Fruit fly (Drosophila melanogaster): ENCODE results near the gene brv1.

Gene brv1

DNA sequence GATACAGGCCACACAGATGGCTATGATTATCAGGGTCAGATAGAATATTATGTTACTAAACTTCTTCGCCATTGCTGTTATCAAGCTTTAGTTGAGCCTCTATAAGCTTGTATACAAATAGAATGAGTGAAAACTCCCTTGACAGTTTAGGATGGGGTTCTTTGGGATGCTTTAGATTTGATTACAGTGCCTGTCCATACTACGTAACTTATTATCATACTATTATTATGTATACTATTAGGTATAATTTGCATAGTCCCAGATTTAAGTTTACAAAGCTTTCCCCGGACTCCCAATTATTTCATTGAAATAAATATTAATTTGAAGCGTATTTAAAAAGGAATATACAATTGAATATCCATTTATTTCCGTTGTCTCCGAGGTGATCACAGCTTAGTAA is at the start of gene brv1:
Gene brv1 (minus strand): TSS at position 101 of the 400 bp plus-strand sequence.
- TF ChIP-seq pan (optimal IDR thresholded peaks at IDR 0.05), result no peak
- no peak for TF ChIP-seq Abd-B (GFP tag; optimal IDR thresholded peaks at IDR 0.05)
- no peak for TF ChIP-seq GATAd (GFP tag; optimal IDR thresholded peaks at IDR 0.05)
- no peak for TF ChIP-seq foxo (GFP tag; optimal IDR thresholded peaks at IDR 0.05)
- TF ChIP-seq dsf (GFP tag; optimal IDR thresholded peaks at IDR 0.05; ENCODE audit: borderline replicate concordance), result no peak
- TF ChIP-seq Dfd (GFP tag; optimal IDR thresholded peaks at IDR 0.05), result no peak
- no peak for TF ChIP-seq rgr (GFP tag; optimal IDR thresholded peaks at IDR 0.05)
- no peak for TF ChIP-seq Mio (GFP tag; optimal IDR thresholded peaks at IDR 0.05)
- TF ChIP-seq sage (GFP tag; optimal IDR thresholded peaks at IDR 0.05), result no peak
- TF ChIP-seq Myc (optimal IDR thresholded peaks at IDR 0.05), result no peak
- no peak for TF ChIP-seq h (GFP tag; optimal IDR thresholded peaks at IDR 0.05)
- no peak for TF ChIP-seq Jra (GFP tag; optimal IDR thresholded peaks at IDR 0.05)
- TF ChIP-seq dmrt93B (GFP tag; optimal IDR thresholded peaks at IDR 0.05), result no peak
- TF ChIP-seq dl (GFP tag; optimal IDR thresholded peaks at IDR 0.05; ENCODE audit: insufficient read depth in 1 of 2, partially characterized antibody in 2 of 2), result no peak
- no peak for TF ChIP-seq Hnf4 (GFP tag; optimal IDR thresholded peaks at IDR 0.05)
- no peak for TF ChIP-seq jim (GFP tag; optimal IDR thresholded peaks at IDR 0.05)

DNA sequence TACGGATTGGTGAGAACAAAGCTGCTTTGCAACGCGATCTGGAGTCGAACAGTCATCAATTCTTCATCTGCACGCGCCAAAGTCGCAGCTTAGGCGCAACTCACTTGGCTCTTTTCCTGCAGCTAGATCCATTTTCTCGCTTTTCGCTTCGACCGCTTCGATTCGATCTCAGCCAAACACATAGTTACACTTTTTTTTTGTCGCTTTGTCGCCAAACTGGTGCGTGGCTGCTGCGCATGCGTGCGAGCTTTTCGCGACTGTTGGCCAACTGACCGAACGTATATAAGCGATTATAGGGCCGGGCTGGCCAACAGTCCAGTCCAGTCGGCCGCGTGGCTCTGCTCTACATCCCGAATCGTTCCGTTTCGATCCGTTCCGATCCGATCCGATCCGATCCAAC is 46.1 kb upstream of the brv1 start, which contains the start of gene Cpr76Bd:
Gene Cpr76Bd (plus strand): TSS at position 301 of the 400 bp plus-strand sequence.
- TF ChIP-seq CG32264 (GFP tag; optimal IDR thresholded peaks at IDR 0.05), result no peak
- no peak for TF ChIP-seq CrebA (GFP tag; optimal IDR thresholded peaks at IDR 0.05; ENCODE audit: borderline replicate concordance)
- no peak for TF ChIP-seq woc (GFP tag; optimal IDR thresholded peaks at IDR 0.05)

DNA sequence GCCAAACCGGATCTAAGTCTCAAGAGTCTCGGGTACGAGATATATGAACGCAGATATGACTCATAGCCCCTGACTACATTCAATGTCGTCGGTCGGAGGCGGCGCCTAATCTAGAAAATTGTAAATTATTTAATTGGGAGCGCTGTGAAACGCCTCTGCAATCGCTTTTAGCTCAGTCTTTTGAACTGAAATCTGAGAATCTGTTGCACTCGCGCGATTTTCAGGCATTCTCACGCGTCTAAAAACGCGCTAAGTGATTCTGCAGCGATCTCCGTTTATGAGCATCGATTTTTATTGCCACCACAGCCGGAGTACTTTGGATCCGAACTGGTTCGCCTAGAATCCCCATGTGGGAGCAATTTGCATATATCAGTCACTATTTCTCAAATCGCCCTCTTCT is 42.2 kb upstream of the brv1 start:
- TF ChIP-seq pan (optimal IDR thresholded peaks at IDR 0.05) (no peak), psq (GFP tag; optimal IDR thresholded peaks at IDR 0.05) (no peak), h (GFP tag; optimal IDR thresholded peaks at IDR 0.05) (no peak), lola (GFP tag; optimal IDR thresholded peaks at IDR 0.05) (no peak), Hr78 (GFP tag; optimal IDR thresholded peaks at IDR 0.05) (no peak), sv (GFP tag; optimal IDR thresholded peaks at IDR 0.05) (no peak), ey (GFP tag; optimal IDR thresholded peaks at IDR 0.05) (no peak), Hr83 (GFP tag; optimal IDR thresholded peaks at IDR 0.05; ENCODE audit: poor library complexity, severe bottlenecking) (no peak), foxo (GFP tag; optimal IDR thresholded peaks at IDR 0.05) (no peak), br (GFP tag; optimal IDR thresholded peaks at IDR 0.05) (no peak), Sp1 (GFP tag; optimal IDR thresholded peaks at IDR 0.05) (no peak), Hnf4 (GFP tag; optimal IDR thresholded peaks at IDR 0.05) (no peak), HLH106 (tag; optimal IDR thresholded peaks at IDR 0.05) (no peak), woc (GFP tag; optimal IDR thresholded peaks at IDR 0.05) (no peak), sage (GFP tag; optimal IDR thresholded peaks at IDR 0.05) (no peak), dmrt93B (GFP tag; optimal IDR thresholded peaks at IDR 0.05) (no peak), Abd-B (GFP tag; optimal IDR thresholded peaks at IDR 0.05) (no peak), GATAd (GFP tag; optimal IDR thresholded peaks at IDR 0.05) (no peak), Myc (optimal IDR thresholded peaks at IDR 0.05) (no peak)

DNA sequence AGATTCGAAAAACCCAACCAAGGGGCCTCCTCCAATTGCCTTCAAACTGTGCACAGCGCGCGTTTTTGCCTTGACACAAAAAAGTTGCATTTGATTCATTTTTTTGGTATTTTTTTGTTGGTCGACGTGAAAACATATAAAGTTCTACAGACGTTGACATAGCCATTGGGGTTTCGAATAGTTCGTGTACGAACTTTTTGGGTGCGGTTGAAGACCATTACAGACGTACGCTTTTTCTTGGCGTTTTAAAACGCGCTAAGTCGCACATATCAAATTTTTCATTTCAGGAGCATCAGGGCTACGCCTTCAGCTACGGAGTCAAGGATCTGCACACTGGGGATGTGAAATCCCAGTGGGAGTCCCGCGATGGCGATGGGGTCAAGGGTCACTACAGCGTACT is 39.4 kb upstream of the brv1 start:
- no peak for TF ChIP-seq HLH106 (tag; optimal IDR thresholded peaks at IDR 0.05)
- TF ChIP-seq foxo (GFP tag; optimal IDR thresholded peaks at IDR 0.05), result no peak
- TF ChIP-seq sv (GFP tag; optimal IDR thresholded peaks at IDR 0.05), result no peak
- TF ChIP-seq dmrt93B (GFP tag; optimal IDR thresholded peaks at IDR 0.05), result no peak
- TF ChIP-seq Hr78 (GFP tag; optimal IDR thresholded peaks at IDR 0.05), result no peak
- no peak for TF ChIP-seq rgr (GFP tag; optimal IDR thresholded peaks at IDR 0.05)
- TF ChIP-seq tai (GFP tag; optimal IDR thresholded peaks at IDR 0.05), result no peak
- no peak for TF ChIP-seq Myc (optimal IDR thresholded peaks at IDR 0.05)
- TF ChIP-seq fru (GFP tag; optimal IDR thresholded peaks at IDR 0.05), result no peak
- TF ChIP-seq Hr83 (GFP tag; optimal IDR thresholded peaks at IDR 0.05; ENCODE audit: poor library complexity, severe bottlenecking), result no peak
- no peak for TF ChIP-seq GATAd (GFP tag; optimal IDR thresholded peaks at IDR 0.05)
- no peak for TF ChIP-seq Dfd (GFP tag; optimal IDR thresholded peaks at IDR 0.05)
- TF ChIP-seq sage (GFP tag; optimal IDR thresholded peaks at IDR 0.05), result no peak
- no peak for TF ChIP-seq h (GFP tag; optimal IDR thresholded peaks at IDR 0.05)
- no peak for TF ChIP-seq brk (GFP tag; optimal IDR thresholded peaks at IDR 0.05)
- no peak for TF ChIP-seq pan (optimal IDR thresholded peaks at IDR 0.05)

DNA sequence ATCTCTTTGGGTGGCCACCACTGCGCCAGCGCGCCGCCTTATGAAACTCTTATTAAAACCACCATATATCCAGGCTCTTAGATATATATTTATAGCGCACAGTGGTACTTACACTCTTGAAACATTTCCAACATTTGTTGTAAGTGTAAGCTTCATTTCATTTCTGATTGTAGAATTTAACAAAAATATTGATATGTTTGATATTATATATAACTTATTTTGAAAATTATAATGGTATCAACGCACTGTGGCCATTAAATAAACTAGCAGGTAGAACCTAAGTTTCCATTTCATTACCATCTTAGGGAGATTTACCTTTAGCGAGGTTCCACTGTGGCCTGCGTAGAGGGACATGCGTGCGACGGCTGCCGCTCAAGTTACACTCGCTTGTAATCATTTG is 38.4 kb upstream of the brv1 start:
- TF ChIP-seq Dif (GFP tag; optimal IDR thresholded peaks at IDR 0.05; ENCODE audit: partially characterized antibody) (no peak), usp (GFP tag; optimal IDR thresholded peaks at IDR 0.05) (no peak), Hr78 (GFP tag; optimal IDR thresholded peaks at IDR 0.05) (no peak), CrebA (GFP tag; optimal IDR thresholded peaks at IDR 0.05; ENCODE audit: borderline replicate concordance) (no peak), N (GFP tag; optimal IDR thresholded peaks at IDR 0.05) (no peak), dsf (GFP tag; optimal IDR thresholded peaks at IDR 0.05; ENCODE audit: borderline replicate concordance) (no peak), br (GFP tag; optimal IDR thresholded peaks at IDR 0.05) (no peak), pan (optimal IDR thresholded peaks at IDR 0.05) (no peak), CG32264 (GFP tag; optimal IDR thresholded peaks at IDR 0.05) (no peak), jim (GFP tag; optimal IDR thresholded peaks at IDR 0.05) (no peak), Abd-B (GFP tag; optimal IDR thresholded peaks at IDR 0.05) (no peak), foxo (GFP tag; optimal IDR thresholded peaks at IDR 0.05) (no peak), Sp1 (GFP tag; optimal IDR thresholded peaks at IDR 0.05) (no peak), woc (GFP tag; optimal IDR thresholded peaks at IDR 0.05) (no peak), fru (GFP tag; optimal IDR thresholded peaks at IDR 0.05) (no peak), lola (GFP tag; optimal IDR thresholded peaks at IDR 0.05) (no peak), Myc (optimal IDR thresholded peaks at IDR 0.05) (no peak), OdsH (GFP tag; optimal IDR thresholded peaks at IDR 0.05) (no peak), brk (GFP tag; optimal IDR thresholded peaks at IDR 0.05) (no peak), psq (GFP tag; optimal IDR thresholded peaks at IDR 0.05) (no peak)

All from whole organism, wandering third instar larva.